Fruit fly (Drosophila melanogaster): ENCODE results near the gene CG7367.

dm6 chr2L:8030693-8031210 is 8.8 kb downstream of the CG7367 start, which contains the start of gene Cka:
- TF ChIP-seq Sin3A (optimal IDR thresholded peaks at IDR 0.05), result no peak
- no peak for TF ChIP-seq psq (optimal IDR thresholded peaks at IDR 0.05)
- TF ChIP-seq h (optimal IDR thresholded peaks at IDR 0.05), result no peak
